Fruit fly (Drosophila melanogaster): ENCODE results near the gene CG34292.

CG34292 gene

DNA sequence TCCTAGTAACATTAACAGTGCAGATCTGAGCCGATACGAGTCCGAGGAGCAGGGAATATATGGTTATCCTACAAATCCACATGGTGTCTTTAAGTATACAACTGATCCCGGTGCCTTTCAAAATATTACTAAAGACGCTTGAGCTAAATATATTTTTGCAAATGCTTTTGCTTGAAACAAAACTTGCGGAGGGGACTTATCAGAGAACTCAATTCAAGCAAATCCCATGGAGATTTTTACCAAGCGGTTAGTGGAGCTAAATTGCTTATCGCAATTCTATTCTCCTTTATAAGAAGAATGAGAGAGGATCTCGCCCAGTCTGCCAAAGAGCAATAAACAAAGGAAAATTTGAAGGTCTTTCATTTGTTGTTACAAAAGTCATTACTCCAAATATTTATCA is 37.6 kb downstream of the CG34292 start, which contains the start of gene eater:
Gene eater, minus strand, starts transcription at position 101 of the 400 bp plus-strand sequence.
- TF ChIP-seq Eip78C (GFP tag) (no peak), CG8119 (GFP tag; IDR thresholded peaks at IDR 0.05) (no peak), CG6163 (GFP tag; IDR thresholded peaks at IDR 0.05) (no peak)

DNA sequence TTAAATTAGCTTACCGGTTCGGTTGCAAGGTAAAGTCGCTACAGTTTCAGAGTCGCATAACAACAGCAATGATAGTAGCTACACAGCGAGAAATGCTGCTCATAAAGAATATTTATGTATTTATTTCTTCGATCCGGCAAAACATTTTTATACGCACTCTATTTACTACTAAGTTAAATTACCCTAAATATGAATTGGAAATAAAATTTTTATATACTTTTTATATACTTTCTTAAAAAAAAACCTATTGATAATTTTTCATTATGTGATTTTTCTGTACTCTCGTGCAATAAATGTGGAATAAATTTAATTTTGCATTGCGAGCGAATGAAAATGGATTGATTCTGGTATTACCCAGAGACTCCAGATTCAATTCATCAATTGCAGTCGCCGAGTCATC is 38.9 kb downstream of the CG34292 start, which contains the start of gene Jhbp11:
Gene Jhbp11, plus strand, starts transcription at position 301 of the 400 bp plus-strand sequence.
- TF ChIP-seq fkh (GFP tag; optimal IDR thresholded peaks at IDR 0.05) (no peak), acj6 (GFP tag; optimal IDR thresholded peaks at IDR 0.05) (no peak), eg (GFP tag; IDR thresholded peaks at IDR 0.05) (0 out of 3 replicates have a peak, but pooled peaks have one; percentile 15), Eip78C (GFP tag) (peak; percentile 49)

dm6 chr3R:27105439-27105838 is 43.4 kb downstream of the CG34292 start:
- TF ChIP-seq Lpt (GFP tag; optimal IDR thresholded peaks at IDR 0.05) (no peak), ss (GFP tag; optimal IDR thresholded peaks at IDR 0.05) (no peak), CG6792 (GFP tag; optimal IDR thresholded peaks at IDR 0.05) (no peak), CG15336 (GFP tag; IDR thresholded peaks at IDR 0.05) (no peak), CG6854 (GFP tag; optimal IDR thresholded peaks at IDR 0.05) (no peak), CG9139 (GFP tag; optimal IDR thresholded peaks at IDR 0.05) (no peak), svp (GFP tag) (no peak), CG11762 (GFP tag; optimal IDR thresholded peaks at IDR 0.05; ENCODE audit: insufficient read depth) (no peak)

DNA sequence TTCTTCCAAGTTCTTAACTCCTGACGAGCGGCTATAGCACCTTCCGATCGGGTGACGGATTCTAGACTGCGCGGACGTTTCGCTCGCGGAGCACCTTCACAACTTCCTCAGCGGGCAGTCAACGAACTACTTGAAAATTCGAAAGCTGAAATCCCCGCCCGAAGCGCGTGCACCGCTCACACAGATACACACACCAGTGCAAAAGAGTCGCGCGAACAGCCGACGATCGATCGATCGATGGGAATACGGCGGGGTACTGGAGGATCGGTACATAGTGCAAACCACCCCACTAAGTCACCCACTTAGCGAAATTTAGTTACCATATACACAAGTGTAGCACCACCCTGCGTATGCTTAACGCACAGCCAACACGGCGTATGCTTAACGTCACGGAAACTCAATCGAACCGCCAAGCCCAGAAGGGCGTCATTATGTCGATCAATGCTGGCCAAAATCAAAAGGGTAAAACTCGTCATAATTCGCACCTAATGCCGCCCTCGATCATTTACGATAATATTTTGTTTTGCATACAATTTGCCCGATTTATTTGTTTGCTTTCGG is 44.2 kb downstream of the CG34292 start, which contains the start of gene CAH9:
Gene CAH9, minus strand, starts transcription at position 51 of the 561 bp plus-strand sequence.
- no peak for TF ChIP-seq topi (GFP tag; optimal IDR thresholded peaks at IDR 0.05)
- no peak for TF ChIP-seq CG16779 (tag; optimal IDR thresholded peaks at IDR 0.05)
- no peak for TF ChIP-seq CG3032 (tag; optimal IDR thresholded peaks at IDR 0.05)
- TF ChIP-seq CG3919 (GFP tag; optimal IDR thresholded peaks at IDR 0.05) = no peak
- TF ChIP-seq CG8119 (GFP tag; IDR thresholded peaks at IDR 0.05) = no peak
- no peak for TF ChIP-seq svp (GFP tag)
- no peak for TF ChIP-seq CG6276 (GFP tag; optimal IDR thresholded peaks at IDR 0.05)
- no peak for TF ChIP-seq eg (GFP tag; IDR thresholded peaks at IDR 0.05)
- no peak for TF ChIP-seq vri (GFP tag; optimal IDR thresholded peaks at IDR 0.05)
- TF ChIP-seq CG15336 (GFP tag; IDR thresholded peaks at IDR 0.05) = no peak
- TF ChIP-seq CG34406 (GFP tag; optimal IDR thresholded peaks at IDR 0.05) = no peak
- no peak for TF ChIP-seq fd85E (GFP tag; optimal IDR thresholded peaks at IDR 0.05)
- TF ChIP-seq Lpt (GFP tag; optimal IDR thresholded peaks at IDR 0.05) = no peak
- no peak for TF ChIP-seq Ets96B (tag; optimal IDR thresholded peaks at IDR 0.05)
- no peak for TF ChIP-seq ss (GFP tag; optimal IDR thresholded peaks at IDR 0.05)
- TF ChIP-seq CG9139 (GFP tag; optimal IDR thresholded peaks at IDR 0.05) = no peak
- TF ChIP-seq CG1621 (tag; optimal IDR thresholded peaks at IDR 0.05) = no peak
- TF ChIP-seq OdsH (GFP tag; optimal IDR thresholded peaks at IDR 0.05) = no peak
- TF ChIP-seq CG10669 (GFP tag; optimal IDR thresholded peaks at IDR 0.05) = no peak

dm6 chr3R:27108111-27108510 is 46.1 kb downstream of the CG34292 start:
- TF ChIP-seq Sox102F (GFP tag; optimal IDR thresholded peaks at IDR 0.05) = no peak
- TF ChIP-seq topi (GFP tag; optimal IDR thresholded peaks at IDR 0.05) = no peak
- no peak for TF ChIP-seq CG10631 (GFP tag; optimal IDR thresholded peaks at IDR 0.05)
- no peak for TF ChIP-seq CG8119 (GFP tag; IDR thresholded peaks at IDR 0.05)
- TF ChIP-seq fkh (GFP tag; optimal IDR thresholded peaks at IDR 0.05) = no peak
- TF ChIP-seq CG1621 (tag; optimal IDR thresholded peaks at IDR 0.05) = no peak
- TF ChIP-seq ss (GFP tag; optimal IDR thresholded peaks at IDR 0.05) = no peak
- TF ChIP-seq dac (GFP tag; optimal IDR thresholded peaks at IDR 0.05) = no peak
- no peak for TF ChIP-seq Hr38 (GFP tag; optimal IDR thresholded peaks at IDR 0.05)
- no peak for TF ChIP-seq Hr39 (GFP tag; optimal IDR thresholded peaks at IDR 0.05)
- no peak for TF ChIP-seq fd59A (GFP tag; optimal IDR thresholded peaks at IDR 0.05)
- TF ChIP-seq Ets21C (GFP tag; optimal IDR thresholded peaks at IDR 0.05) = no peak
- no peak for TF ChIP-seq spab (GFP tag; optimal IDR thresholded peaks at IDR 0.05)
- TF ChIP-seq CG32006 (GFP tag; optimal IDR thresholded peaks at IDR 0.05) = no peak
- TF ChIP-seq Blimp-1 (GFP tag; optimal IDR thresholded peaks at IDR 0.05) = no peak
- no peak for TF ChIP-seq CG10669 (GFP tag; optimal IDR thresholded peaks at IDR 0.05)
- TF ChIP-seq Eip78C (GFP tag) = no peak
- TF ChIP-seq CG6276 (GFP tag; optimal IDR thresholded peaks at IDR 0.05) = no peak
